Worm (Caenorhabditis elegans) whole organism, L1 larva: ENCODE measurements around the gene sorb-1.

Experiments
- C34B4.2 ChIP-seq: sonication (generic microtip); optimal IDR thresholded peaks from 2 replicates; lab custom pipeline; 2017; ENCODE audit warnings: mild to moderate bottlenecking, missing genetic modification characterization, missing compliant biosample characterization
- F16B12.6 ChIP-seq: fragments of 150-350 bp; optimal IDR thresholded peaks from 2 replicates; lab custom pipeline; 2014; ENCODE audit warnings: missing biosample characterization, missing genetic modification characterization
- aha-1 ChIP-seq: fragments of 150-350 bp; optimal IDR thresholded peaks from 2 replicates; lab custom pipeline; 2014; ENCODE audit warnings: missing biosample characterization, missing genetic modification characterization
- alr-1 ChIP-seq: fragments of 200-800 bp; sonication (Bioruptor generic); optimal IDR thresholded peaks from 2 replicates; lab custom pipeline; 2018; ENCODE audit warnings: borderline replicate concordance, mild to moderate bottlenecking, missing genetic modification characterization, missing compliant biosample characterization
- blmp-1 ChIP-seq: fragments of 150-350 bp; optimal IDR thresholded peaks from 2 replicates; lab custom pipeline; 2014; ENCODE audit warnings: missing biosample characterization, missing genetic modification characterization
- ceh-63 ChIP-seq: fragments of 200-800 bp; sonication (Bioruptor generic); optimal IDR thresholded peaks from 2 replicates; lab custom pipeline; 2018; ENCODE audit warnings: mild to moderate bottlenecking, missing genetic modification characterization, missing compliant biosample characterization
- ceh-8 ChIP-seq: fragments of 200-800 bp; sonication (Bioruptor generic); optimal IDR thresholded peaks from 2 replicates; lab custom pipeline; 2018; ENCODE audit warnings: mild to moderate bottlenecking, missing genetic modification characterization, moderate library complexity, missing compliant biosample characterization
- ceh-90 ChIP-seq: sonication (generic microtip); optimal IDR thresholded peaks from 2 replicates; lab custom pipeline; 2016; ENCODE audit warnings: missing genetic modification characterization, missing compliant biosample characterization
- ces-1 ChIP-seq: fragments of 150-350 bp; optimal IDR thresholded peaks from 2 replicates; lab custom pipeline; 2014; ENCODE audit warnings: missing biosample characterization, missing genetic modification reagents, missing genetic modification characterization
- dpl-1 ChIP-seq, 3 experiments: fragments of 150-350 bp in 2 of 3; sonication (generic microtip) in 1 of 3; optimal IDR thresholded peaks; 2 replicates each; lab custom pipeline; 2014 to 2017; ENCODE audit warnings: missing biosample characterization in 3 of 3, missing genetic modification characterization in 3 of 3, missing genetic modification reagents in 3 of 3
- efl-1 ChIP-seq, 4 experiments: fragments of 150-350 bp; optimal IDR thresholded peaks in 3 of 4; peaks in 1 of 4; 1 replicate in 1 of 4; 2 replicates in 3 of 4; lab custom pipeline; 2014; ENCODE audit warnings: missing biosample characterization in 2 of 4, missing genetic modification characterization in 2 of 4, missing genetic modification reagents in 2 of 4
- egl-13 ChIP-seq: sonication (generic microtip); optimal IDR thresholded peaks from 2 replicates; lab custom pipeline; 2016; ENCODE audit warnings: missing genotype, missing genetic modification reagents, missing genetic modification characterization, missing compliant biosample characterization
- egl-27 ChIP-seq, 2 experiments: fragments of 150-350 bp in 1 of 2; sonication (generic microtip); optimal IDR thresholded peaks; 3 replicates each; lab custom pipeline; 2017 to 2018; ENCODE audit warnings: missing biosample characterization in 2 of 2, missing genetic modification characterization in 2 of 2, missing genetic modification reagents in 2 of 2
- ets-5 ChIP-seq: fragments of 200-800 bp; sonication (Bioruptor generic); IDR thresholded peaks from 2 replicates; pipeline ENCODE4 v1.3.6; 2022; ENCODE audit warnings: missing genetic modification characterization, missing compliant biosample characterization
- fkh-4 ChIP-seq: sonication (generic microtip); optimal IDR thresholded peaks from 2 replicates; lab custom pipeline; 2016; ENCODE audit warnings: missing compliant biosample characterization, missing genetic modification characterization, borderline replicate concordance
- fkh-8 ChIP-seq: sonication (generic microtip); optimal IDR thresholded peaks from 2 replicates; lab custom pipeline; 2016; ENCODE audit warnings: mild to moderate bottlenecking, missing genetic modification characterization, missing compliant biosample characterization
- fos-1 ChIP-seq: fragments of 150-350 bp; optimal IDR thresholded peaks from 2 replicates; lab custom pipeline; 2014; ENCODE audit warnings: missing biosample characterization, missing genetic modification characterization
- hlh-17 ChIP-seq: fragments of 200-800 bp; sonication (Bioruptor generic); optimal IDR thresholded peaks from 2 replicates; lab custom pipeline; 2018; ENCODE audit warnings: missing genetic modification characterization, mild to moderate bottlenecking, missing compliant biosample characterization, moderate library complexity, borderline replicate concordance
- hlh-4 ChIP-seq: sonication (generic microtip); optimal IDR thresholded peaks from 2 replicates; lab custom pipeline; 2016; ENCODE audit warnings: mild to moderate bottlenecking, missing genetic modification characterization, missing compliant biosample characterization
- isw-1 ChIP-seq: fragments of 200-800 bp; sonication (Bioruptor generic); IDR thresholded peaks from 2 replicates; pipeline ENCODE4 v1.3.6; 2022; ENCODE audit warnings: missing genetic modification characterization, missing compliant biosample characterization
- jun-1 ChIP-seq: fragments of 150-350 bp; optimal IDR thresholded peaks from 2 replicates; lab custom pipeline; 2014; ENCODE audit warnings: missing biosample characterization, missing genetic modification reagents, missing genetic modification characterization
- lin-14 ChIP-seq: fragments of 200-800 bp; sonication (Bioruptor generic); optimal IDR thresholded peaks from 2 replicates; lab custom pipeline; 2018; ENCODE audit warnings: mild to moderate bottlenecking, missing genetic modification characterization, moderate library complexity, missing compliant biosample characterization
- lin-35 ChIP-seq, 2 experiments: fragments of 150-350 bp; optimal IDR thresholded peaks; 2 replicates each; lab custom pipeline; 2014; ENCODE audit warnings: missing biosample characterization in 2 of 2, missing genetic modification characterization in 2 of 2, missing genetic modification reagents in 2 of 2
- lin-39 ChIP-seq: fragments of 150-350 bp; optimal IDR thresholded peaks from 2 replicates; lab custom pipeline; 2014; ENCODE audit warnings: missing biosample characterization, missing genetic modification reagents, missing genetic modification characterization
- lsy-2 ChIP-seq, 2 experiments: fragments of 150-350 bp; optimal IDR thresholded peaks; 2 replicates each; lab custom pipeline; 2014; ENCODE audit warnings: missing biosample characterization in 2 of 2, missing genetic modification characterization in 2 of 2
- mdl-1 ChIP-seq, 2 experiments: fragments of 150-350 bp; optimal IDR thresholded peaks; 2 replicates each; lab custom pipeline; 2014 to 2017; ENCODE audit warnings: missing biosample characterization in 2 of 2, missing genetic modification characterization in 2 of 2, inconsistent platforms in 1 of 2
- mef-2 ChIP-seq: fragments of 150-350 bp; optimal IDR thresholded peaks from 2 replicates; lab custom pipeline; 2014; ENCODE audit warnings: missing biosample characterization, missing genetic modification characterization
- mep-1 ChIP-seq: fragments of 150-350 bp; optimal IDR thresholded peaks from 2 replicates; lab custom pipeline; 2014; ENCODE audit warnings: missing biosample characterization, missing genetic modification characterization
- nhr-11 ChIP-seq: fragments of 150-350 bp; optimal IDR thresholded peaks from 2 replicates; lab custom pipeline; 2014; ENCODE audit warnings: missing biosample characterization, missing genetic modification characterization
- nhr-12 ChIP-seq: sonication (generic microtip); optimal IDR thresholded peaks from 2 replicates; lab custom pipeline; 2017; ENCODE audit warnings: missing biosample characterization, missing genetic modification characterization
- nhr-19 ChIP-seq: fragments of 200-800 bp; sonication (Bioruptor generic); conservative IDR thresholded peaks from 2 replicates; pipeline ENCODE4 v1.3.6; 2022; ENCODE audit warnings: missing genetic modification characterization, missing compliant biosample characterization
- nhr-20 ChIP-seq: sonication (generic microtip); optimal IDR thresholded peaks from 2 replicates; lab custom pipeline; 2016; ENCODE audit warnings: mild to moderate bottlenecking, missing genetic modification characterization, missing compliant biosample characterization
- nhr-77 ChIP-seq: fragments of 150-350 bp; optimal IDR thresholded peaks from 2 replicates; lab custom pipeline; 2014; ENCODE audit warnings: missing biosample characterization, missing genetic modification characterization
- nhr-84 ChIP-seq: sonication (generic microtip); optimal IDR thresholded peaks from 2 replicates; lab custom pipeline; 2017; ENCODE audit warnings: missing biosample characterization, missing genetic modification characterization
- nhr-85 ChIP-seq: sonication (generic microtip); peaks from one replicate; lab custom pipeline; 2016; ENCODE audit warnings: missing genetic modification characterization, inconsistent platforms, missing compliant biosample characterization
- nhr-90 ChIP-seq: sonication (generic microtip); optimal IDR thresholded peaks from 2 replicates; lab custom pipeline; 2016; ENCODE audit warnings: mild to moderate bottlenecking, missing genetic modification characterization, missing compliant biosample characterization; ENCODE audit not compliant: poor library complexity
- pag-3 ChIP-seq: sonication (generic microtip); optimal IDR thresholded peaks from 2 replicates; lab custom pipeline; 2017; ENCODE audit warnings: missing genetic modification characterization, mild to moderate bottlenecking, missing compliant biosample characterization, antibody characterized with exemption, borderline replicate concordance; ENCODE audit not compliant: insufficient read depth
- pax-3 ChIP-seq: fragments of 200-800 bp; sonication (Bioruptor generic); optimal IDR thresholded peaks from 2 replicates; lab custom pipeline; 2018; ENCODE audit warnings: mild to moderate bottlenecking, missing genetic modification characterization, moderate library complexity, missing compliant biosample characterization
- snpc-4 ChIP-seq: fragments of 150-350 bp; optimal IDR thresholded peaks from 2 replicates; lab custom pipeline; 2014; ENCODE audit warnings: missing biosample characterization, missing genetic modification characterization
- snu-23 ChIP-seq: sonication (generic microtip); optimal IDR thresholded peaks from 2 replicates; lab custom pipeline; 2016; ENCODE audit warnings: missing genetic modification characterization, missing compliant biosample characterization
- sox-4 ChIP-seq: sonication (generic microtip); optimal IDR thresholded peaks from 2 replicates; lab custom pipeline; 2016; ENCODE audit warnings: missing genetic modification characterization, missing compliant biosample characterization
- swsn-7 ChIP-seq: sonication (generic microtip); optimal IDR thresholded peaks from 2 replicates; lab custom pipeline; 2016; ENCODE audit warnings: missing genetic modification characterization, missing compliant biosample characterization
- tlp-1 ChIP-seq: fragments of 150-350 bp; optimal IDR thresholded peaks from 2 replicates; lab custom pipeline; 2014; ENCODE audit warnings: missing biosample characterization, missing genetic modification characterization
- unc-30 ChIP-seq: sonication (generic microtip); optimal IDR thresholded peaks from 2 replicates; lab custom pipeline; 2017; ENCODE audit warnings: missing biosample characterization, missing genetic modification characterization
- unc-86 ChIP-seq: sonication (generic microtip); optimal IDR thresholded peaks from 2 replicates; lab custom pipeline; 2016; ENCODE audit warnings: missing genetic modification characterization, missing compliant biosample characterization
- unc-98 ChIP-seq: fragments of 200-800 bp; sonication (Bioruptor generic); IDR thresholded peaks from 2 replicates; pipeline ENCODE4 v1.3.6; 2022; ENCODE audit warnings: missing genetic modification characterization, missing compliant biosample characterization
- vab-15 ChIP-seq: sonication (generic microtip); optimal IDR thresholded peaks from 2 replicates; lab custom pipeline; 2017; ENCODE audit warnings: missing genotype, mild to moderate bottlenecking, missing genetic modification characterization, missing compliant biosample characterization
- xbp-1 ChIP-seq: sonication (generic microtip); optimal IDR thresholded peaks from 2 replicates; lab custom pipeline; 2016; ENCODE audit warnings: missing genetic modification characterization, missing compliant biosample characterization
- zag-1 ChIP-seq: fragments of 150-350 bp; optimal IDR thresholded peaks from 2 replicates; lab custom pipeline; 2014; ENCODE audit warnings: missing biosample characterization, missing genetic modification characterization
- zip-4 ChIP-seq: fragments of 200-800 bp; sonication (Bioruptor generic); optimal IDR thresholded peaks from 2 replicates; lab custom pipeline; 2018; ENCODE audit warnings: mild to moderate bottlenecking, missing genetic modification characterization, moderate library complexity, missing compliant biosample characterization
- ztf-11 ChIP-seq, 2 experiments: sonication (generic microtip); optimal IDR thresholded peaks; 2 replicates each; lab custom pipeline; 2016 to 2017; ENCODE audit warnings: missing genetic modification characterization in 2 of 2, missing biosample characterization in 1 of 2, missing compliant biosample characterization in 1 of 2
- ztf-4 ChIP-seq: fragments of 150-350 bp; optimal IDR thresholded peaks from 2 replicates; lab custom pipeline; 2014; ENCODE audit warnings: missing biosample characterization, missing genetic modification characterization

Gene sorb-1

DNA sequence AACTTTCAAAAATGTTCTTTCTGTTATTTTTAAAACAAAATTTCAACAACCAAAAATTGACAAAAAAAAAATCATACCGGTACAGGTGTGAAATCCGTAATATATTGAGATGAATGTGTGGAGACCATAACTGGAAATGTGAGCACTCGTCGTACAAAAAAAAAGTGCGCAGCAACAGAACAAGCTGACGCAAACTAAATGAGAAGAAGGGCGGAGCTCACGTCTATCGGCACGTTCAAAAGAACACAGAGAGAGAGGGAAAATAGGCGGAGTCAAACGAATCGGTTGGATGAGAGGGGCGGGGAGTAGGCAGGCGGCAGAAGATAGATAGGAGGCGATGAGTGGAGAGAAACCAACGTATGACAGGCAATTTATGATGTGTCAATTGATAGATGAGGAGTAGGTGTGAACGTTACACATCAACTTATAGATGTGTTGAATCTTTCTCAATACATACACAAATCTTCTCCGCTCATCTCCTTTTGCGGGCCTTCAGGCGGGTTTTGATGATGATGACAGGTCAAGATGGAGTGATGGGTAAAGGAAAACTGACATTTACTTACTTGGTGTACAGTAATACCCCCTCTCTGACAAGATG lies 46.2 kb upstream of the sorb-1 start, which contains the start of gene tlp-1 (continued):
- TF ChIP-seq alr-1 (tag; lab: Kevin White, UChicago) = no peak
- peak in 1 of 2 experiments; percentile 26 for TF ChIP-seq mdl-1 (tag; optimal IDR thresholded peaks at IDR 0.05; lab: Kevin White, UChicago)
- TF ChIP-seq xbp-1 = peak; percentile 9
- no peak for TF ChIP-seq aha-1
- TF ChIP-seq ceh-8 (GFP tag; lab: Kevin White, UChicago) = no peak
- no peak for TF ChIP-seq jun-1
- TF ChIP-seq swsn-7 (tag; lab: Kevin White, UChicago) = peak; percentile 12
- peak in 1 of 2 experiments; percentile 7 for TF ChIP-seq efl-1 (optimal IDR thresholded peaks at IDR 0.05; lab: Kevin White, UChicago)
- peak in 1 of 2 experiments; percentile 28 for TF ChIP-seq efl-1 (GFP tag; optimal IDR thresholded peaks at IDR 0.05 in 1 of 2; lab: Kevin White, UChicago)
- TF ChIP-seq pag-3 (tag; lab: Kevin White, UChicago) = no peak
- no peak for TF ChIP-seq F16B12.6
- TF ChIP-seq unc-86 = no peak
- peak in 1 of 3 experiments; percentile 25 for TF ChIP-seq dpl-1 (GFP tag; optimal IDR thresholded peaks at IDR 0.05; lab: Kevin White, UChicago)
- no peak for TF ChIP-seq isw-1 (GFP tag; lab: Robert Waterston, UW)
- TF ChIP-seq snpc-4 (tag; lab: Kevin White, UChicago) = no peak
- peak; percentile 39; the same call in 1 of the 2 replicates for TF ChIP-seq nhr-19 (GFP tag; lab: Robert Waterston, UW)
- TF ChIP-seq lin-14 (GFP tag; lab: Kevin White, UChicago) = peak; percentile 80
- TF ChIP-seq zip-4 (GFP tag; lab: Kevin White, UChicago) = no peak
- TF ChIP-seq blmp-1 (tag; lab: Kevin White, UChicago) = peak; percentile 35
- no peak for TF ChIP-seq fos-1 (tag; lab: Kevin White, UChicago)
- no peak for TF ChIP-seq unc-30
- no peak for TF ChIP-seq mef-2 (tag; lab: Kevin White, UChicago)
- no peak for TF ChIP-seq pax-3 (tag; lab: Kevin White, UChicago)
- TF ChIP-seq nhr-20 (tag; lab: Kevin White, UChicago) = peak; percentile 40
- TF ChIP-seq ceh-90 (tag; lab: Kevin White, UChicago) = no peak
- TF ChIP-seq lsy-2 (tag; optimal IDR thresholded peaks at IDR 0.05; lab: Kevin White, UChicago) = peak; percentile 41 to 73
- TF ChIP-seq ces-1 = no peak
- no peak for TF ChIP-seq ztf-4 (tag; lab: Kevin White, UChicago)
- no peak for TF ChIP-seq nhr-12
- TF ChIP-seq unc-98 (GFP tag; lab: Robert Waterston, UW) = no peak
- TF ChIP-seq ceh-63 = no peak
- TF ChIP-seq lin-39 (tag; lab: Kevin White, UChicago) = peak; percentile 16
- no peak for TF ChIP-seq fkh-8 (tag; lab: Kevin White, UChicago)
- TF ChIP-seq egl-13 = no peak
- peak; percentile 70 for TF ChIP-seq vab-15 (tag; lab: Kevin White, UChicago)
- no peak for TF ChIP-seq tlp-1 (tag; lab: Kevin White, UChicago)
- TF ChIP-seq lin-35 (GFP tag; optimal IDR thresholded peaks at IDR 0.05; lab: Kevin White, UChicago) = peak; percentile 34 to 37
- no peak for TF ChIP-seq C34B4.2
- no peak for TF ChIP-seq nhr-11 (tag; lab: Kevin White, UChicago)
- no peak for TF ChIP-seq hlh-4 (tag; lab: Kevin White, UChicago)
- no peak for TF ChIP-seq nhr-84 (tag; lab: Kevin White, UChicago)
- TF ChIP-seq ets-5 (GFP tag; lab: Robert Waterston, UW) = no peak
- TF ChIP-seq egl-27 (tag; optimal IDR thresholded peaks at IDR 0.05; lab: Kevin White, UChicago) = peak; percentile 5 to 15
- TF ChIP-seq snu-23 (GFP tag; lab: Kevin White, UChicago) = peak; percentile 68
- no peak for TF ChIP-seq zag-1 (tag; lab: Kevin White, UChicago)
- no peak for TF ChIP-seq sox-4 (tag; lab: Kevin White, UChicago)
- no peak for TF ChIP-seq hlh-17
- TF ChIP-seq nhr-90 (tag; lab: Kevin White, UChicago) = peak; percentile 69
- peak; percentile 22 for TF ChIP-seq mep-1
- TF ChIP-seq fkh-4 (tag; lab: Kevin White, UChicago) = no peak
- no peak for TF ChIP-seq nhr-77
- peak; percentile 95 for TF ChIP-seq nhr-85 (tag; lab: Kevin White, UChicago)
- no peak for TF ChIP-seq ztf-11 (tag; optimal IDR thresholded peaks at IDR 0.05; lab: Kevin White, UChicago)
